Fruit fly (Drosophila melanogaster): ENCODE measurements around the gene Nnf1b.

Nnf1b gene

DNA sequence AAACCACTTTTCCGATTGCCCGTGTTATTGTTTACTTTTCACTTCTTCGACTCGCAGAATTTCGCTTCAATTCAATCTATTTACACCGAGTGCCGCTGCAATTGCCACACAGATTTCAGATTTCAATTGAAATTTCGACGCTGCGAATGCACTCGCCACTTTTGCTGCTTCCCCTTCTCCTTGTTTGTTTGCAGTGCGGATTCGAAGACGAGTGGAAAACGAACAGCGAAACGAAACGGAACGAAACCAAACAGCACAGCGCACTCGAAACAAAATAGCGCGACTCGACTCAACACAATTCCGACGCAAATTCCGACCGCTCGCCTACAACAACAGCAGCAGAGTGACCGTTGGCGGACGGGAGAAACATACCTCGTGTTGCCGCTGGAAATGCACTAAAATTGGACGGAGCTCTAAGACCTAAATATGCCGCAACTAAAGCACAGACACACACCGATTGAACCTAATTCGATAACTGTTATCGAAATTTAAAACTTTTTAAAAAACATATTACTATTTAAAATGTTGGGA, 40.4 kb downstream of the Nnf1b start, which contains the start of gene drongo (continued):
- TF ChIP-seq HLH54F (GFP tag; optimal IDR thresholded peaks at IDR 0.05), result no peak
- peak; percentile 5 for TF ChIP-seq CG3407 (GFP tag; optimal IDR thresholded peaks at IDR 0.05)
- TF ChIP-seq oc (tag; optimal IDR thresholded peaks at IDR 0.05), result no peak
- peak; percentile 64 for TF ChIP-seq mirr (GFP tag; optimal IDR thresholded peaks at IDR 0.05)
- peak; percentile 45 for TF ChIP-seq scrt (GFP tag; optimal IDR thresholded peaks at IDR 0.05)
- TF ChIP-seq nau (GFP tag; optimal IDR thresholded peaks at IDR 0.05), result peak; percentile 17
- peak; percentile 48 for TF ChIP-seq CG11504 (tag; optimal IDR thresholded peaks at IDR 0.05)
- TF ChIP-seq CG5245 (GFP tag; optimal IDR thresholded peaks at IDR 0.05), result no peak
- TF ChIP-seq zen (tag; optimal IDR thresholded peaks at IDR 0.05), result no peak
- TF ChIP-seq CG1603 (tag; optimal IDR thresholded peaks at IDR 0.05), result peak; percentile 86
- TF ChIP-seq gem (tag; optimal IDR thresholded peaks at IDR 0.05), result no peak
- peak; percentile 71 for TF ChIP-seq lab (GFP tag; optimal IDR thresholded peaks at IDR 0.05)
- TF ChIP-seq CG6654 (GFP tag; optimal IDR thresholded peaks at IDR 0.05), result no peak
- no peak for TF ChIP-seq CG18764 (GFP tag; optimal IDR thresholded peaks at IDR 0.05)
- no peak for TF ChIP-seq trh (GFP tag; optimal IDR thresholded peaks at IDR 0.05)
- peak; percentile 39 for TF ChIP-seq gsb-n (tag; optimal IDR thresholded peaks at IDR 0.05)
- TF ChIP-seq btn (GFP tag; optimal IDR thresholded peaks at IDR 0.05), result no peak
- TF ChIP-seq lilli (GFP tag; optimal IDR thresholded peaks at IDR 0.05), result peak; percentile 33
- TF ChIP-seq mld (GFP tag; IDR thresholded peaks at IDR 0.05; ENCODE audit: partially characterized antibody), result no peak
- TF ChIP-seq CG13287 (GFP tag; IDR thresholded peaks at IDR 0.05; ENCODE audit: partially characterized antibody), result peak; percentile 53; the same call in 1 of the 2 replicates
- no peak for TF ChIP-seq tll (GFP tag; optimal IDR thresholded peaks at IDR 0.05)
- peak; percentile 23 for TF ChIP-seq Fer3 (tag; optimal IDR thresholded peaks at IDR 0.05)
- peak; percentile 24; the same call in 1 of the 3 replicates for TF ChIP-seq row (GFP tag; IDR thresholded peaks at IDR 0.05)
- TF ChIP-seq stc (GFP tag; IDR thresholded peaks at IDR 0.05), result no peak; the same call in 1 of the 2 replicates
- no peak for TF ChIP-seq CG17568 (GFP tag; optimal IDR thresholded peaks at IDR 0.05)
- peak; percentile 54; the same call in 2 of the 3 replicates for TF ChIP-seq Aef1 (GFP tag; IDR thresholded peaks at IDR 0.05)
- TF ChIP-seq ab (GFP tag; optimal IDR thresholded peaks at IDR 0.05), result no peak
- no peak for TF ChIP-seq CG8388 (GFP tag; optimal IDR thresholded peaks at IDR 0.05)
- peak; percentile 77 for TF ChIP-seq HmgZ (tag; optimal IDR thresholded peaks at IDR 0.05)
- TF ChIP-seq H2.0 (GFP tag; IDR thresholded peaks at IDR 0.05), result no peak
- TF ChIP-seq CG4730 (GFP tag; IDR thresholded peaks at IDR 0.05), result no peak
- no peak for TF ChIP-seq CG31224 (GFP tag; IDR thresholded peaks at IDR 0.05)

DNA sequence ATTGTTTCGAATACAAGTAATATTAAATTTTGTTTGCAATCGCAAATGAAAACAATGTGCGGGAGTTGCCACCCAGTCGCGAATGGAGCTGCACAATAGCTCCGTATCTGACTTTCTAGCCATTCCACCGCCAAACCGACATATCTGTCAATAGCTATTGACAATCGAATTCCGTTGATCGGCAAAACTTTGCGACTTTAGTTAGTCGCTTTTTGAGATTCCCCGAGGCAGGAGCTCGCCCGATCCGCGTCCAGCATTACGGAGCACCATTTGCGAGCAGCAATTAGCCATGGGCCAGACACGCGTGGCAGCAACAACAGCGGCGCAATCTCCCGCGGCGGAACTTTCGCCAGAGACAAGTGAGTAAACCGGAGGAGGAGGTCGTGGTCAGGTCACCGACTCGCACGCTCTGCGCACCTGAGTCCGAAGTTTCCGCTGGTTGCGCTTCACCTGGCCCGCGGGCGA, 42.3 kb downstream of the Nnf1b start, which contains the start of the genes CG4291 and kraken:
Gene CG4291 (minus strand): TSS at position 84 of the 465 bp plus-strand sequence.
Gene kraken (plus strand): TSS at position 122 of the 465 bp plus-strand sequence.
- no peak for TF ChIP-seq ATbp (GFP tag; optimal IDR thresholded peaks at IDR 0.05)
- TF ChIP-seq sisA (GFP tag; IDR thresholded peaks at IDR 0.05), result no peak
- TF ChIP-seq E2f1 (GFP tag; IDR thresholded peaks at IDR 0.05), result peak; percentile 18; the same call in 1 of the 2 replicates
- no peak for TF ChIP-seq CG14965 (GFP tag; optimal IDR thresholded peaks at IDR 0.05; ENCODE audit: borderline replicate concordance)
- TF ChIP-seq ftz-f1 (GFP tag; optimal IDR thresholded peaks at IDR 0.05), result peak; percentile 57
- TF ChIP-seq Sry-δ (GFP tag; optimal IDR thresholded peaks at IDR 0.05), result peak; percentile 60
- TF ChIP-seq dati (GFP tag; IDR thresholded peaks at IDR 0.05), result no peak
- peak in 1 of 2 experiments; percentile 4 for TF ChIP-seq Eip74EF (GFP tag; optimal IDR thresholded peaks at IDR 0.05)
- peak; percentile 71; the same call in 2 of the 4 replicates for TF ChIP-seq Gug (GFP tag; IDR thresholded peaks at IDR 0.05)
- no peak for TF ChIP-seq CG15011 (GFP tag; optimal IDR thresholded peaks at IDR 0.05)
- peak; percentile 38 for TF ChIP-seq gsb (GFP tag; IDR thresholded peaks at IDR 0.05)
- no peak for TF ChIP-seq sr (GFP tag; IDR thresholded peaks at IDR 0.05)
- no peak for TF ChIP-seq tll (GFP tag; optimal IDR thresholded peaks at IDR 0.05)
- no peak for TF ChIP-seq CG2889 (GFP tag; IDR thresholded peaks at IDR 0.05)
- peak; percentile 23 for TF ChIP-seq CoRest (tag; optimal IDR thresholded peaks at IDR 0.05)
- no peak for TF ChIP-seq CG15073 (GFP tag; optimal IDR thresholded peaks at IDR 0.05)
- TF ChIP-seq onecut (GFP tag; IDR thresholded peaks at IDR 0.05), result peak; percentile 68; the same call in 1 of the 2 replicates
- TF ChIP-seq ara (GFP tag; IDR thresholded peaks at IDR 0.05), result peak; percentile 63; the same call in 1 of the 2 replicates
- peak; percentile 59 for TF ChIP-seq mam (GFP tag; optimal IDR thresholded peaks at IDR 0.05)
- peak; percentile 83 for TF ChIP-seq HmgZ (tag; optimal IDR thresholded peaks at IDR 0.05)
- no peak for TF ChIP-seq ro (GFP tag; IDR thresholded peaks at IDR 0.05)

Data from whole organism, embryonic.